Fruit fly (Drosophila melanogaster) whole organism, adult: ENCODE data around the gene Rpt4.

Source experiments
- CG14711 ChIP-seq: fragments of 200-800 bp; sonication (Bioruptor generic); optimal IDR thresholded peaks from 2 replicates; lab custom pipeline; 2018; ENCODE audit warnings: missing biosample characterization, mild to moderate bottlenecking, missing genetic modification characterization, moderate library complexity
- CG1620 ChIP-seq: fragments of 200-800 bp; sonication (Bioruptor generic); optimal IDR thresholded peaks from 2 replicates; lab custom pipeline; 2016; ENCODE audit warnings: missing biosample characterization, missing genetic modification characterization
- CG7045 ChIP-seq: fragments of 200-800 bp; sonication (Bioruptor generic); optimal IDR thresholded peaks from 2 replicates; lab custom pipeline; 2017; ENCODE audit warnings: missing biosample characterization, mild to moderate bottlenecking, missing genetic modification characterization
- Crg-1 ChIP-seq: fragments of 200-800 bp; sonication (Bioruptor generic); optimal IDR thresholded peaks from 2 replicates; lab custom pipeline; 2016; ENCODE audit warnings: missing biosample characterization, missing genetic modification characterization
- cnc ChIP-seq, 2 experiments: fragments of >200 bp; optimal IDR thresholded peaks; 2 replicates each; lab custom pipeline; 2017
- pad ChIP-seq: fragments of 200-800 bp; sonication (Bioruptor generic); optimal IDR thresholded peaks from 3 replicates; lab custom pipeline; 2017; ENCODE audit warnings: missing biosample characterization, missing genetic modification characterization, mild to moderate bottlenecking, moderate library complexity, missing genetic modification reagents
- tj ChIP-seq: fragments of 200-800 bp; sonication (Bioruptor generic); optimal IDR thresholded peaks from 3 replicates; lab custom pipeline; 2017; ENCODE audit warnings: missing biosample characterization, mild to moderate bottlenecking, missing genetic modification characterization, moderate library complexity

DNA sequence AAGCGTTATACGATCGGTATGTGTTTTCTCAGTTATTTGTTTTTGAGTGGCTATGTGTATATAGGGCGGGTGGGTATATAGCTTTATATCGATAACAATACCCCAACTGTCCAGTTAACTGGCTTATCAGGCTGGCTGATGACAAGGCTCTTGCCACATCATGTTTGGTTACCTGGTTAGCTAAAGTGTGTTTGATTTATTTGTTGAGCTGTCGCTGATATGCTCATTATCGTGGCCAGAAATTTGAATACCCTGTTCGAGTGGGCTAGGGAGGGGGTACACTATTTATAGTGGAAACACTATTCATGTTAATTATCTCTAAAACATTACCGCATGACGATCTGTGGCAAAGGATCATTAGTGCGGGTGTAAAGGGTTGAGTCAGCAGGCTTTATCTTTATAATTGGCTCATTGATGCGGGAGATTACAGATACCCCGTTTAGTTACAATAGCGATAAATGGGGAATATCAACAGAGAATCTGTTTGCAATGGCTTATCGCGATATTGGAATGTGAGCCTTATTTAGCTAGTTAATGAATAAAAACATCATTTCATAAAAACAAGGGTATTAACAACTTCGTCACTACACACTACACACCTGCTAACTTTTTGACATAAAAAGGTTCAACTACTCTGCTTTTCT is 38.0 kb downstream of the Rpt4 start:
- TF ChIP-seq cnc (optimal IDR thresholded peaks at IDR 0.05; lab: Kevin White, UChicago) (no peak), CG14711 (no peak), tj (GFP tag; lab: Kevin White, UChicago) (no peak), CG1620 (GFP tag; lab: Kevin White, UChicago) (no peak), pad (GFP tag; lab: Kevin White, UChicago) (no peak), CG7045 (GFP tag; lab: Kevin White, UChicago) (no peak), Crg-1 (GFP tag; lab: Kevin White, UChicago) (no peak)
